Worm (Caenorhabditis elegans) whole organism, L4/young adult: Measurements from ENCODE around the gene let-99.

Experiments
- W03F9.2 ChIP-seq: fragments of 150-350 bp; optimal IDR thresholded peaks from 2 replicates; lab custom pipeline; 2014; ENCODE audit warnings: missing biosample characterization, missing genetic modification characterization
- dao-5 ChIP-seq: sonication (generic microtip); optimal IDR thresholded peaks from 2 replicates; lab custom pipeline; 2016; ENCODE audit warnings: missing genotype, missing genetic modification characterization, moderate library complexity, missing compliant biosample characterization
- him-1 ChIP-seq: sonication (generic microtip); optimal IDR thresholded peaks from 2 replicates; lab custom pipeline; 2016; ENCODE audit warnings: missing genotype, missing genetic modification reagents, missing genetic modification characterization, missing compliant biosample characterization

Gene let-99

ce11 chrIV:12567176-12567892, at the start of gene let-99, which contains the start of gene hsb-1:
TSS of gene let-99 (plus strand) at chrIV:12567842.
TSS of gene hsb-1 (minus strand) at chrIV:12567226.
- TF ChIP-seq dao-5 (no peak), him-1 (no peak), W03F9.2 (tag; lab: Kevin White, UChicago) (peak; percentile 41)

ce11 chrIV:12520150-12520549, 47.5 kb upstream of the let-99 start, which contains the start of gene tsp-4:
TSS of gene tsp-4 (minus strand) at chrIV:12520250.
- TF ChIP-seq dao-5, result no peak
- no peak for TF ChIP-seq W03F9.2 (tag; lab: Kevin White, UChicago)
- TF ChIP-seq him-1, result no peak

DNA sequence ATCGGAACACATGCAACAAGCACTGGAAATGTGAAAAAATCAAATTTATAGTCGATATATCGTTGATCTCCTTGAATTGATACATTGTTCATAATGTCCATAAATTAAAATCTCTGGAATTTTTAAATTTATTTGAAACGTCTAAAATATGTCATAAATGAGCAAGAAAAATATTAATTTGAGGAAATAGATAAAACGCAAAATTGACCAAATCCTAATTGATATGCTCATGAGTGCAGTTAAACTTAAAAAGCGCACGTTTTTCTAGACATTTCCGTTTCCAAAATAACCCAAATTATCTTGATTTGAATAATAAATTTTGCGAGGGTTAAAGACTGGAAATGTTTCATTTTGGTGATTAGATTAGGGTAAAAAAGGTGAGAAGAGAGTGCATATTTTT, 45.1 kb upstream of the let-99 start, which contains the start of gene sru-13:
Gene sru-13 (minus strand): TSS at position 101 of the 400 bp plus-strand sequence.
- TF ChIP-seq him-1 (no peak), W03F9.2 (tag; lab: Kevin White, UChicago) (no peak), dao-5 (no peak)

DNA sequence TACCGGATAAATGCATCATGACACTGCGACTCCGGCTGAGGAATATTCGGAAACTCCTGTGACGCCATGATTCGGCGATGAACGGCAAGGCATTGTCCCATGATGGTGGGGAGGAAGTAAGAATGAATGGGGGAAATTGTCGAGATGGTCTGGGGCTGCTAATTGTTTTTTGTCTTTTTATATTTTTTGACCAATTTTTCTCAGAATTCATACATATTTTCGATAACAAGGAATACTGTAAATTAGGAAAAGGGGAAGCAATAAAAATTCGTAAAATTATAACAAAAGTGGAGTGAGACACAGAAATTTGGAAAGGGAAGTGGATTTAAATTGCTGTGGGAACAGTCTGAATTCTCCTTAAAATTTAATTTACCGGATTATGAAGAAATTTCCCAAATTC, 42.2 kb upstream of the let-99 start, which contains the start of gene eak-4:
Gene eak-4 (minus strand): TSS at position 101 of the 400 bp plus-strand sequence.
- no peak for TF ChIP-seq W03F9.2 (tag; lab: Kevin White, UChicago)
- no peak for TF ChIP-seq dao-5
- TF ChIP-seq him-1, result no peak

DNA sequence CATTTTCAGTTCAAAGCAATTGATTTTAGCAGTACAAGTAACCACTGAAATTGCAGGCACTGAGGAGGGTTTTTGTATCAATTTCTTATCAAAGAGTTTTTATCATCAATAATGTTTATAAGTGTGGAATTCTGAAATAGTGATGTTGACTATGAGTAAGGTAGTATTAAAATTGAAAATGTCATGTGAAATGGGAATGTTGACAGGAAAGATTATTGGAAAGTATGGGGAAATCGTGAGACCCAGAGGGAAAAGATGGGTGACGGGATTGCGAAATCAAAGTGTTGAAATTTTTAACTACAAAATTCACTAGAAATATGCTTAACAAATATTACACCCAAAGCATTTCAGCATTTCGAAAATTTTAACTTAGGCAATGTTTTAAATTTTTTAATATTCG, 40.4 kb upstream of the let-99 start, which contains the start of gene F53B2.8:
Gene F53B2.8 (minus strand): TSS at position 180 of the 400 bp plus-strand sequence.
- TF ChIP-seq W03F9.2 (tag; lab: Kevin White, UChicago) (peak; percentile 47), dao-5 (no peak), him-1 (no peak)

ce11 chrIV:12531047-12531446, 36.6 kb upstream of the let-99 start, which contains the start of gene F53B2.5:
TSS of gene F53B2.5 (minus strand) at chrIV:12531147.
- TF ChIP-seq him-1 (no peak), W03F9.2 (tag; lab: Kevin White, UChicago) (no peak), dao-5 (no peak)

ce11 chrIV:12531464-12531863, 36.2 kb upstream of the let-99 start:
- no peak for TF ChIP-seq him-1
- no peak for TF ChIP-seq dao-5
- TF ChIP-seq W03F9.2 (tag; lab: Kevin White, UChicago), result no peak

DNA sequence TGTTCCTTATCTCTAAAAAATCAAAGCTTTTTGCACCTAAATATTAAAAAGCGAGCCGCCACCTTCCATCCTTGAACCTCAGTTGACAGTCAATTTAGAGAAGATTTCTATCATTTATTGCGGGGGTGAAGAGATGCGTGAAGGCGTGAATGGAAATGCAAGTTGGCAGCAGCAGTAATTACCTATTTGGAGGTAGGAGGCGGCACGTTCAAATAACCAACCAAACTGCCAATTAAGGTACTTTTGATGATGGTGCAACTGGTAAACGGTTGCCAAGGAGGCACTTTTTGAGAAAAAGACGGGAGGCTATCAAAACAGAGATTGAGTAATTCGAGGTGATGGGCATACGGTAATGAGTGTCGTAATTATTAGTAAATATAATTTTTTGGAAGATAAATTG, 31.3 kb upstream of the let-99 start:
- no peak for TF ChIP-seq him-1
- TF ChIP-seq W03F9.2 (tag; lab: Kevin White, UChicago), result no peak
- TF ChIP-seq dao-5, result no peak

DNA sequence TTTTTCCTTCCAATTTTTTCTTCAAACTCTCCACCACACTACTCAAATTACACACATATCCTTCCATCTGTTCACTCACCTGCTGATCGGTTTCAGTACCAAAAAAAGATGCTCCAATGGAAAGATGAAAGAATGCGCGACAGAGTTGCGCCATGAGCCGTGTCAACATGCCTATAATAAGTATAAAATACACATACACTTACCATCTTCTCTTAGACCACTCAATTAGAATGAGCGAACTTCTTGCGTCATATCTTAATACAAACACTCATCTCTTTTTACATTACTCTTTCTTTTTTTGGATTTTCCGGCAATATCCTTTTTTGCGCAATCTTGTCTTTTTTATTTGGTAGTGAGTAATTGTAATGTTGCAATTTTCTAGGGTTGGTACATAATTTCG, 29.9 kb upstream of the let-99 start:
- TF ChIP-seq dao-5, result no peak
- no peak for TF ChIP-seq him-1
- no peak for TF ChIP-seq W03F9.2 (tag; lab: Kevin White, UChicago)

ce11 chrIV:12540242-12540641, 27.4 kb upstream of the let-99 start:
- TF ChIP-seq W03F9.2 (tag; lab: Kevin White, UChicago), result no peak
- no peak for TF ChIP-seq him-1
- no peak for TF ChIP-seq dao-5

ce11 chrIV:12542011-12542410, 25.6 kb upstream of the let-99 start, which contains the start of gene ham-1:
TSS of gene ham-1 (plus strand) at chrIV:12542183.
- TF ChIP-seq W03F9.2 (tag; lab: Kevin White, UChicago) (no peak), dao-5 (no peak), him-1 (no peak)

DNA sequence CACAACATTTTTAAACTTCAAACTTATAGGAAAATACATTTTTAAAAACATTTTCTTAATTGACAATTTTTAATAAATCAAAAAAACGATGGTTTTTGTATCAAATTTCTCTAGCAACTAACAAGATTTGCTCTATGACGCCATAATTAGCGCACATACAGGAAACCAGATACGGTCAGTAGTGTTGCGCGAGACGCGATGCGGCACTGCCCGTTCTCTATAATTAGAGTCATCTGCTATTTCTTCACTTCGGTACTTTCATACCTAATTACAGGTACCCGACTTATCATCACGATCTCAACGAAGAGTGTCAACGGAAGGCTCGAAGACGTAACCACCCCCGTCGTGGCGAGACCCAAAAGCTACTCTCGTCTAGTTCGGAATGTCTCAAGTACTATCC, 23.0 kb upstream of the let-99 start:
- TF ChIP-seq W03F9.2 (tag; lab: Kevin White, UChicago) (no peak), dao-5 (no peak), him-1 (no peak)

ce11 chrIV:12545393-12545792, 22.2 kb upstream of the let-99 start:
- TF ChIP-seq him-1, result no peak
- no peak for TF ChIP-seq W03F9.2 (tag; lab: Kevin White, UChicago)
- no peak for TF ChIP-seq dao-5

DNA sequence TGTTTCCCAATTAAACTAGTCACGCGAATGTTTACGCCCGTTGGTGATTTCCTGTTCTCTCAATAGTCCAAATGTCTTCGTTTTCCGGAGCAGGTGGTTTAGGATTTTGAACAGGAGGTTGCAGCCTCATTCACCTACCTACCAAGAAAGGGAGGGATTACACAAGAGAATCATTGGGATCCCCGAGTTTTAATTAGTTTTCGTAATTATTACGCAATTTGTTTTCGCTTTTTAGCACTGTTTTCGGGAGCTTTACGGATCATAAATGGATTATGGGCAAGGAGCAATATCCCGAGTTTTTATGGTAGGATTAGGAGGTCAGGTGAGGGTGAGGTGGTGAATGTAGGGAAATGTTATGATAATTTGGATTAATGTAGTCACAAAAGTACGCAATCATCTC, 21.7 kb upstream of the let-99 start:
- TF ChIP-seq dao-5 (no peak), W03F9.2 (tag; lab: Kevin White, UChicago) (no peak), him-1 (no peak)

DNA sequence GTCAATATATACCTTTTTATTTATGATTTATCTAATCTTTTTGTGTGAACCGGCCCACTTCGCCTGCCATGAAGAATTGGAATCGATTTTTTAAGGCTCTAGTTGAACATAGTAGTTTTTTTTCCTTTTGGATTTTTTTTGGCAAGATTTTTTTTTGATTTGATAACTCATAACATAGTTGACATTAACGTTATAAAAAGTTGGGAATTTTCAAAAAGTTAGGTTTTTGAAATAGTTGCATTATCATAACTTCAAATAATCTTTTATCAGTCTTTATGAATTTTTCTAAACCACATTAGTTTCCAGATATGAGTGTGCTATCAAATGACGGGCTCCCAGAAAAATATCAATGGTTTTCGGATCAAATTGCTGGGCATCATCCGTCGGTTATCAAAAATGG, 19.8 kb upstream of the let-99 start, which contains the start of gene ipmk-1:
Gene ipmk-1 (plus strand): TSS at position 301 of the 400 bp plus-strand sequence.
- TF ChIP-seq dao-5 (no peak), W03F9.2 (tag; lab: Kevin White, UChicago) (no peak), him-1 (no peak)
